Worm (Caenorhabditis elegans) whole organism, young adult: ENCODE data around the gene nas-28.
A peak's percentile ranks its signal among the peaks of the same experiment; 100 is the strongest.

Experiments
- B0336.3 ChIP-seq: fragments of 200-800 bp; sonication (Bioruptor generic); IDR thresholded peaks from 2 replicates; pipeline ENCODE4 v1.3.6; 2022; ENCODE audit warnings: missing genetic modification characterization, missing compliant biosample characterization
- Y56A3A.18 ChIP-seq: fragments of 200-800 bp; sonication (Bioruptor generic); IDR thresholded peaks from 2 replicates; pipeline ENCODE4 v1.3.6; 2022; ENCODE audit warnings: missing genetic modification reagents, missing genetic modification characterization, missing compliant biosample characterization
- Y79H2A.3 ChIP-seq: fragments of 200-800 bp; sonication (Bioruptor generic); conservative IDR thresholded peaks from 2 replicates; pipeline ENCODE4 v1.3.6; 2022; ENCODE audit warnings: missing genetic modification reagents, missing genetic modification characterization, missing compliant biosample characterization
- attf-5 ChIP-seq: fragments of 200-800 bp; sonication (Bioruptor generic); optimal IDR thresholded peaks from 2 replicates; lab custom pipeline; 2018; ENCODE audit warnings: mild to moderate bottlenecking, missing genetic modification characterization, missing compliant biosample characterization
- lin-54 ChIP-seq: fragments of 200-800 bp; sonication (Bioruptor generic); optimal IDR thresholded peaks from 2 replicates; lab custom pipeline; 2018; ENCODE audit warnings: mild to moderate bottlenecking, missing genetic modification characterization, missing compliant biosample characterization
- nhr-80 ChIP-seq: sonication (generic microtip); optimal IDR thresholded peaks from 2 replicates; lab custom pipeline; 2016; ENCODE audit warnings: missing genetic modification characterization, missing compliant biosample characterization
- pbrm-1 ChIP-seq: fragments of 200-800 bp; sonication (Bioruptor generic); IDR thresholded peaks from 2 replicates; pipeline ENCODE4 v1.3.6; 2022; ENCODE audit warnings: missing genetic modification reagents, missing genetic modification characterization, missing compliant biosample characterization
- ztf-18 ChIP-seq: sonication (generic microtip); optimal IDR thresholded peaks from 2 replicates; lab custom pipeline; 2016; ENCODE audit warnings: missing genotype, mild to moderate bottlenecking, missing genetic modification characterization, missing compliant biosample characterization

nas-28 gene

ce11 chrIII:6133389-6133789, 49.6 kb downstream of the nas-28 start (continued):
- peak; percentile 21; the same call in 1 of the 2 replicates for TF ChIP-seq pbrm-1 (GFP tag; lab: Robert Waterston, UW)
- TF ChIP-seq attf-5 (GFP tag; lab: Kevin White, UChicago), result peak; percentile 68
- TF ChIP-seq ztf-18 (tag; lab: Kevin White, UChicago), result peak; percentile 21

- TF ChIP-seq nhr-80 (tag; lab: Kevin White, UChicago) (peak; percentile 15), Y56A3A.18 (GFP tag; lab: Robert Waterston, UW) (no peak), Y79H2A.3 (GFP tag; lab: Robert Waterston, UW) (no peak), lin-54 (no peak), B0336.3 (GFP tag; lab: Robert Waterston, UW) (peak; percentile 49; the same call in 1 of the 2 replicates)
Measured at ce11 chrIII:6132068-6132467, 51.0 kb downstream of the nas-28 start.
